Worm (Caenorhabditis elegans): ENCODE measurements around the gene fkh-5.

- TF ChIP-seq klf-2 (GFP tag; conservative IDR thresholded peaks at IDR 0.05) (no peak), tab-1 (GFP tag; IDR thresholded peaks at IDR 0.05) (no peak), T22C8.4 (GFP tag; IDR thresholded peaks at IDR 0.05) (no peak), flt-1 (GFP tag; IDR thresholded peaks at IDR 0.05) (no peak), ztf-23 (GFP tag; IDR thresholded peaks at IDR 0.05) (no peak), ztf-29 (GFP tag; IDR thresholded peaks at IDR 0.05) (no peak), med-1 (GFP tag; optimal IDR thresholded peaks at IDR 0.05; ENCODE audit: insufficient read depth) (no peak), cog-1 (tag; optimal IDR thresholded peaks at IDR 0.05) (no peak), ref-1 (GFP tag; conservative IDR thresholded peaks at IDR 0.05) (no peak)
These were observed 36.4 kb upstream of the fkh-5 start for ce11 chrIII:4808089-4808488.
